Worm (Caenorhabditis elegans) whole organism, L4 larva: ENCODE data around the gene hpo-33.

Experiments used
- aha-1 ChIP-seq: fragments of 150-350 bp; peaks from one replicate; lab custom pipeline; 2014; ENCODE audit warnings: missing biosample characterization, missing genetic modification characterization
- ceh-28 ChIP-seq: fragments of 150-350 bp; optimal IDR thresholded peaks from 2 replicates; lab custom pipeline; 2014; ENCODE audit warnings: missing biosample characterization, missing genetic modification reagents, missing genetic modification characterization
- ceh-44 ChIP-seq: fragments of 200-800 bp; sonication (Bioruptor generic); IDR thresholded peaks from 2 replicates; pipeline ENCODE4 v1.3.6; 2022; ENCODE audit warnings: missing genetic modification reagents, missing genetic modification characterization, missing compliant biosample characterization
- daf-16 ChIP-seq, 3 experiments: sonication (generic microtip); optimal IDR thresholded peaks; 2 replicates each; lab custom pipeline; 2016 to 2017; ENCODE audit warnings: missing genetic modification characterization in 3 of 3, missing genetic modification reagents in 3 of 3, mild to moderate bottlenecking in 2 of 3, missing compliant biosample characterization in 2 of 3, missing biosample characterization in 1 of 3, moderate library complexity in 1 of 3
- dmd-6 ChIP-seq: fragments of 200-800 bp; sonication (Bioruptor generic); IDR thresholded peaks from 2 replicates; pipeline ENCODE4 v1.3.6; 2022; ENCODE audit warnings: missing genetic modification reagents, missing genetic modification characterization, missing compliant biosample characterization
- dmd-9 ChIP-seq: fragments of 200-800 bp; sonication (Bioruptor generic); IDR thresholded peaks from 2 replicates; pipeline ENCODE4 v1.3.6; 2022; ENCODE audit warnings: missing genetic modification reagents, missing genetic modification characterization, missing compliant biosample characterization
- fos-1 ChIP-seq: fragments of 150-350 bp; optimal IDR thresholded peaks from 2 replicates; lab custom pipeline; 2014; ENCODE audit warnings: missing biosample characterization, missing genetic modification characterization
- hif-1 ChIP-seq, 2 experiments: sonication (generic microtip); optimal IDR thresholded peaks; 2 replicates each; lab custom pipeline; 2016 to 2017; ENCODE audit warnings: missing compliant biosample characterization in 2 of 2, missing genetic modification characterization in 2 of 2, missing genetic modification reagents in 2 of 2, missing genotype in 2 of 2, mild to moderate bottlenecking in 1 of 2
- hlh-11 ChIP-seq: fragments of 200-800 bp; sonication (Bioruptor generic); optimal IDR thresholded peaks from 2 replicates; lab custom pipeline; 2018; ENCODE audit warnings: mild to moderate bottlenecking, missing genetic modification characterization, missing compliant biosample characterization
- lin-13 ChIP-seq: fragments of 150-350 bp; optimal IDR thresholded peaks from 2 replicates; lab custom pipeline; 2014; ENCODE audit warnings: missing biosample characterization, missing genetic modification reagents, missing genetic modification characterization
- lir-3 ChIP-seq: sonication (generic microtip); optimal IDR thresholded peaks from 2 replicates; lab custom pipeline; 2016; ENCODE audit warnings: mild to moderate bottlenecking, missing genetic modification characterization, missing compliant biosample characterization
- mdl-1 ChIP-seq, 2 experiments: fragments of 150-350 bp in 1 of 2; sonication (generic microtip) in 1 of 2; optimal IDR thresholded peaks; 2 replicates each; lab custom pipeline; 2014 to 2017; ENCODE audit warnings: missing biosample characterization in 2 of 2, missing genetic modification characterization in 2 of 2
- mxl-3 ChIP-seq: fragments of 200-800 bp; sonication (Bioruptor generic); optimal IDR thresholded peaks from 2 replicates; lab custom pipeline; 2018; ENCODE audit warnings: mild to moderate bottlenecking, missing genetic modification characterization, missing compliant biosample characterization
- nhr-10 ChIP-seq: fragments of 150-350 bp; optimal IDR thresholded peaks from 2 replicates; lab custom pipeline; 2014; ENCODE audit warnings: missing biosample characterization, missing genetic modification characterization
- nhr-102 ChIP-seq: sonication (generic microtip); optimal IDR thresholded peaks from 2 replicates; lab custom pipeline; 2016; ENCODE audit warnings: mild to moderate bottlenecking, missing genetic modification characterization, moderate library complexity, missing compliant biosample characterization
- nhr-237 ChIP-seq: sonication (generic microtip); optimal IDR thresholded peaks from 2 replicates; lab custom pipeline; 2017; ENCODE audit warnings: missing biosample characterization, missing genetic modification characterization
- nhr-25 ChIP-seq: sonication (generic microtip); optimal IDR thresholded peaks from 2 replicates; lab custom pipeline; 2017; ENCODE audit warnings: missing genetic modification characterization, mild to moderate bottlenecking, missing compliant biosample characterization, antibody characterized with exemption, moderate library complexity, borderline replicate concordance; ENCODE audit not compliant: insufficient read depth
- nhr-28 ChIP-seq: fragments of 150-350 bp; optimal IDR thresholded peaks from 2 replicates; lab custom pipeline; 2014; ENCODE audit warnings: missing biosample characterization, missing genetic modification characterization
- pqm-1 ChIP-seq: sonication (generic microtip); optimal IDR thresholded peaks from 2 replicates; lab custom pipeline; 2017; ENCODE audit warnings: missing biosample characterization, missing genetic modification characterization
- set-16 ChIP-seq: fragments of 200-800 bp; sonication (Bioruptor generic); IDR thresholded peaks from 2 replicates; pipeline ENCODE4 v1.3.6; 2022; ENCODE audit warnings: missing genetic modification reagents, missing genetic modification characterization, missing compliant biosample characterization
- skn-1 ChIP-seq: fragments of 150-350 bp; optimal IDR thresholded peaks from 2 replicates; lab custom pipeline; 2014; ENCODE audit warnings: missing biosample characterization, missing genetic modification characterization
- tag-97 ChIP-seq: fragments of 200-800 bp; sonication (Bioruptor generic); IDR thresholded peaks from 2 replicates; pipeline ENCODE4 v1.3.6; 2022; ENCODE audit warnings: missing genetic modification characterization, missing compliant biosample characterization
- tra-1 ChIP-seq: fragments of 200-800 bp; sonication (Bioruptor generic); IDR thresholded peaks from 2 replicates; pipeline ENCODE4 v1.3.6; 2022; ENCODE audit warnings: missing genetic modification reagents, missing genetic modification characterization, missing compliant biosample characterization
- unc-62 ChIP-seq, 3 experiments: fragments of 150-350 bp in 1 of 3; sonication (generic microtip); optimal IDR thresholded peaks in 2 of 3; peaks in 1 of 3; 1 replicate in 1 of 3; 2 replicates in 2 of 3; lab custom pipeline; 2014 to 2017; ENCODE audit warnings: missing biosample characterization in 3 of 3, missing genetic modification characterization in 3 of 3, missing genetic modification reagents in 3 of 3, missing genotype in 1 of 3
- vab-7 ChIP-seq: fragments of 200-800 bp; sonication (Bioruptor generic); IDR thresholded peaks from 2 replicates; pipeline ENCODE4 v1.3.6; 2022; ENCODE audit warnings: missing genetic modification reagents, missing genetic modification characterization, missing compliant biosample characterization
- zfp-2 ChIP-seq: sonication (generic microtip); optimal IDR thresholded peaks from 2 replicates; lab custom pipeline; 2016; ENCODE audit warnings: mild to moderate bottlenecking, missing genetic modification characterization, missing compliant biosample characterization
- zip-11 ChIP-seq: fragments of 200-800 bp; sonication (Bioruptor generic); IDR thresholded peaks from 2 replicates; pipeline ENCODE4 v1.3.6; 2022; ENCODE audit warnings: missing genetic modification characterization, missing compliant biosample characterization
- ztf-7 ChIP-seq: fragments of 150-350 bp; optimal IDR thresholded peaks from 2 replicates; lab custom pipeline; 2014; ENCODE audit warnings: missing biosample characterization, missing genetic modification characterization

Gene hpo-33

ce11 chrV:17008302-17008701 lies 34.1 kb upstream of the hpo-33 start, which contains the start of gene sri-69:
TSS of gene sri-69 (minus strand) at chrV:17008402.
- TF ChIP-seq unc-62 (GFP tag; optimal IDR thresholded peaks at IDR 0.05 in 1 of 2; lab: Kevin White, UChicago) (peak in 1 of 2 experiments; percentile 21), unc-62 (tag; optimal IDR thresholded peaks at IDR 0.05; lab: Kevin White, UChicago) (no peak), aha-1 (tag; lab: Kevin White, UChicago) (no peak)
- TF ChIP-seq, all 104 proteins: peak for 1

- TF ChIP-seq hif-1 (tag; optimal IDR thresholded peaks at IDR 0.05; lab: Kevin White, UChicago) (no peak), nhr-28 (tag; lab: Kevin White, UChicago) (peak; percentile 15), unc-62 (GFP tag; optimal IDR thresholded peaks at IDR 0.05 in 1 of 2; lab: Kevin White, UChicago) (peak in 1 of 2 experiments; percentile 26), unc-62 (tag; optimal IDR thresholded peaks at IDR 0.05; lab: Kevin White, UChicago) (no peak), nhr-10 (tag; lab: Kevin White, UChicago) (no peak), pqm-1 (tag; lab: Kevin White, UChicago) (peak; percentile 14), tra-1 (no peak), dmd-6 (peak; percentile 47; the same call in 1 of the 2 replicates)
These were observed 32.9 kb upstream of the hpo-33 start, which contains the start of the genes clc-12 and clec-240 for ce11 chrV:17009342-17010064. TSS of gene clc-12 (minus strand) at chrV:17009388. TSS of gene clec-240 (plus strand) at chrV:17010014.

DNA sequence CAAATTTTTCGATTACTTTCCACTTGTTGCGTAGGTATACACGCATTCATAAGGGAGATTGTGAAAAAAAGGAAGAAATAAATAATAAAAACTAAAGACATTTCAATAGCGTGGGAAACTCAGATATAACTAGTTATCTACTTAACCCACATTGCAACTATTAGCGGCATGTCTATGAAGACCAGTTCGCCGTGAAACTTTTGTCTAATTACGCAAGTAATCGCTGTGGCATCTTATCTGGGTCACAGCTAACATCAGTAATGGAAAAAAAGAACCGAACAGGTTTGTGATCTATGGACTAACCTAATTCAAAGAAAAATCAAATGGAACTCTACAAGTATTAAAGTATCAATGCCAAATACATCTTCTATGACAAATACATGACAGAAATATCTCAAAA lies 29.1 kb upstream of the hpo-33 start, which contains the start of gene clec-241:
Gene clec-241, minus strand, starts transcription at position 101 of the 400 bp plus-strand sequence.
- no peak for TF ChIP-seq skn-1 (tag; lab: Kevin White, UChicago)
- TF ChIP-seq aha-1 (tag; lab: Kevin White, UChicago): no peak
- no peak for TF ChIP-seq set-16 (GFP tag; lab: Robert Waterston, UW)

DNA sequence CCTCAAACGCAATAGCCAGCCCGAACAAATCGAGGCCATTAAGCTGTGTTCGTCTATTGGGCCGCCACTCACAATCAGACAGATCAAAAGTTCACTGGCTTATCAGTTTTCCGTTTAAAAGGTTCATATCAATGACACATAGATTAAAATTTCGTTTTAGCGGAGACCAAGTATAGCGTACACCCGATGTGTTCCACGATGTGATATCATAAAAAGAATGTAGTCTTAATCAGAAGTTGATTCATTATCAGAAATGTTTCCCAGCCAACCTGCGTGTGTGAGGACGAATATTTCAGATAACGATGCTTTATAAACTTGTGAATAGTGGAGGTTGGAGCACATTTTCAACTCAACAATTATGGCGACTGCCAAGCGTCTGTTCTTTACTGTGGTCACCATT lies 28.3 kb upstream of the hpo-33 start, which contains the start of gene clc-13:
Gene clc-13, plus strand, starts transcription at position 359 of the 400 bp plus-strand sequence.
- TF ChIP-seq lir-3 (tag; lab: Kevin White, UChicago) (no peak), zip-11 (GFP tag; lab: Robert Waterston, UW) (no peak), tag-97 (no peak), nhr-237 (tag; lab: Kevin White, UChicago) (no peak), dmd-6 (peak; percentile 79), lin-13 (no peak), nhr-28 (tag; lab: Kevin White, UChicago) (peak; percentile 44), mdl-1 (tag; optimal IDR thresholded peaks at IDR 0.05; lab: Kevin White, UChicago) (no peak), aha-1 (tag; lab: Kevin White, UChicago) (peak; percentile 22), hlh-11 (peak; percentile 22), pqm-1 (tag; lab: Kevin White, UChicago) (peak; percentile 21), unc-62 (GFP tag; optimal IDR thresholded peaks at IDR 0.05 in 1 of 2; lab: Kevin White, UChicago) (peak in 1 of 2 experiments; percentile 11), unc-62 (tag; optimal IDR thresholded peaks at IDR 0.05; lab: Kevin White, UChicago) (no peak)

DNA sequence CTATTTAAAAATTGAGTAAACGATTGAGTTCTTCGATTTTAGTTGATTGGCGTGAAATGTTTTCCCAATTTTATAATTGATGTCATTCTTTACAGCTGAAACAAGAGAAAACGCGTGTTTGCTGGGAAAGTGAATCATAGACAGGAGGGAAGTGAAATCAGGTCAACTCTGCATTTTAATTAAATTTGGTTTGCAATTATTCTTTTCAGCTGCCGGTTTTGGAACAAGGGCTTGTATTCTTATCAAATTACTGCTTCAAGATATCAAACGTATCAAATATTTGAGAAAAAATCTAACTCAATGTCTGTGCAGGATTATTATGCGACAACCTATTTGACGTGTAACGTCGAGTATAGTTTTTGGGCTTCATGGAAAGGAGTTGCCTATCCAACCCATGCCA lies 25.6 kb upstream of the hpo-33 start, which contains the start of gene srh-97:
Gene srh-97, plus strand, starts transcription at position 301 of the 400 bp plus-strand sequence.
- no peak for TF ChIP-seq daf-16 (GFP tag; optimal IDR thresholded peaks at IDR 0.05; lab: Kevin White, UChicago)
- no peak for TF ChIP-seq daf-16 (tag; optimal IDR thresholded peaks at IDR 0.05; lab: Kevin White, UChicago)
- no peak for TF ChIP-seq fos-1 (tag; lab: Kevin White, UChicago)
- no peak for TF ChIP-seq nhr-25 (tag; lab: Kevin White, UChicago)
- no peak for TF ChIP-seq nhr-102 (tag; lab: Kevin White, UChicago)
- no peak for TF ChIP-seq zfp-2 (tag; lab: Kevin White, UChicago)
- no peak for TF ChIP-seq ztf-7 (tag; lab: Kevin White, UChicago)

DNA sequence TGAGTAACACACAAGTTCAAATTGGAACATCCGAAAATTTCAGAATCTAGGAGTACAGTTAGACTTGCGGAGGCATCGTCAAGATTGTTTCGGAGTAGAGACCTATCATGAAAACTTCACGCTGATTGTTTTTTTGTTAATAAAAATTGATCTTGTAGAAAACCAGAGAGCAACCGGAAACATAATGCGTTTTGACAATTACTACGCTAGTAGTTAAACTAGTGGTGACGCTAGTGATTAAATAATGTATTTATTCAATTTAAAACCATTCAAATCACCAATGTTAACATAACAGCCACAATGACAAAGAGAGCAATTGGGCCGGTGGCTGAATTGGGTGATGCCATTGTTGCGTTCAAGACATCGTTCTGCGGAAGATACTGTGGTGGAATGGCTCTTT lies 22.7 kb upstream of the hpo-33 start, which contains the start of gene F49H6.17:
Gene F49H6.17, plus strand, starts transcription at position 301 of the 400 bp plus-strand sequence.
- TF ChIP-seq dmd-9 (GFP tag; lab: Robert Waterston, UW) (no peak), lin-13 (no peak), vab-7 (no peak), ceh-44 (GFP tag; lab: Robert Waterston, UW) (no peak), ceh-28 (tag; lab: Kevin White, UChicago) (no peak), mxl-3 (GFP tag; lab: Kevin White, UChicago) (no peak)
